Worm (Caenorhabditis elegans) whole organism, L1 larva: ENCODE measurements around the gene M153.3.

Experiments used
- ceh-90 ChIP-seq: sonication (generic microtip); optimal IDR thresholded peaks from 2 replicates; lab custom pipeline; 2016; ENCODE audit warnings: missing genetic modification characterization, missing compliant biosample characterization
- egl-27 ChIP-seq, 2 experiments: fragments of 150-350 bp in 1 of 2; sonication (generic microtip); optimal IDR thresholded peaks; 3 replicates each; lab custom pipeline; 2017 to 2018; ENCODE audit warnings: missing biosample characterization in 2 of 2, missing genetic modification characterization in 2 of 2, missing genetic modification reagents in 2 of 2
- elt-3 ChIP-seq, 6 experiments: fragments of 150-350 bp in 1 of 6; sonication (generic microtip); optimal IDR thresholded peaks; 2 replicates each; lab custom pipeline; 2017 to 2018; ENCODE audit warnings: missing biosample characterization in 6 of 6, missing genetic modification characterization in 6 of 6, inconsistent platforms in 1 of 6
- ets-5 ChIP-seq: fragments of 200-800 bp; sonication (Bioruptor generic); IDR thresholded peaks from 2 replicates; pipeline ENCODE4 v1.3.6; 2022; ENCODE audit warnings: missing genetic modification characterization, missing compliant biosample characterization
- jun-1 ChIP-seq: fragments of 150-350 bp; optimal IDR thresholded peaks from 2 replicates; lab custom pipeline; 2014; ENCODE audit warnings: missing biosample characterization, missing genetic modification reagents, missing genetic modification characterization
- lin-35 ChIP-seq, 2 experiments: fragments of 150-350 bp; optimal IDR thresholded peaks; 2 replicates each; lab custom pipeline; 2014; ENCODE audit warnings: missing biosample characterization in 2 of 2, missing genetic modification characterization in 2 of 2, missing genetic modification reagents in 2 of 2
- mep-1 ChIP-seq: fragments of 150-350 bp; optimal IDR thresholded peaks from 2 replicates; lab custom pipeline; 2014; ENCODE audit warnings: missing biosample characterization, missing genetic modification characterization
- nhr-28 ChIP-seq: fragments of 150-350 bp; optimal IDR thresholded peaks from 2 replicates; lab custom pipeline; 2014; ENCODE audit warnings: missing biosample characterization, missing genetic modification characterization
- nhr-76 ChIP-seq: sonication (generic microtip); optimal IDR thresholded peaks from 2 replicates; lab custom pipeline; 2017; ENCODE audit warnings: missing biosample characterization, missing genetic modification characterization
- skn-1 ChIP-seq: fragments of 150-350 bp; optimal IDR thresholded peaks from 2 replicates; lab custom pipeline; 2014; ENCODE audit warnings: missing biosample characterization, missing genetic modification characterization
- sox-4 ChIP-seq: sonication (generic microtip); optimal IDR thresholded peaks from 2 replicates; lab custom pipeline; 2016; ENCODE audit warnings: missing genetic modification characterization, missing compliant biosample characterization
- tlp-1 ChIP-seq: fragments of 150-350 bp; optimal IDR thresholded peaks from 2 replicates; lab custom pipeline; 2014; ENCODE audit warnings: missing biosample characterization, missing genetic modification characterization
- unc-62 ChIP-seq: fragments of 150-350 bp; optimal IDR thresholded peaks from 2 replicates; lab custom pipeline; 2014; ENCODE audit warnings: missing biosample characterization, missing genetic modification reagents, missing genetic modification characterization
- ztf-11 ChIP-seq, 2 experiments: sonication (generic microtip); optimal IDR thresholded peaks; 2 replicates each; lab custom pipeline; 2016 to 2017; ENCODE audit warnings: missing genetic modification characterization in 2 of 2, missing biosample characterization in 1 of 2, missing compliant biosample characterization in 1 of 2

DNA sequence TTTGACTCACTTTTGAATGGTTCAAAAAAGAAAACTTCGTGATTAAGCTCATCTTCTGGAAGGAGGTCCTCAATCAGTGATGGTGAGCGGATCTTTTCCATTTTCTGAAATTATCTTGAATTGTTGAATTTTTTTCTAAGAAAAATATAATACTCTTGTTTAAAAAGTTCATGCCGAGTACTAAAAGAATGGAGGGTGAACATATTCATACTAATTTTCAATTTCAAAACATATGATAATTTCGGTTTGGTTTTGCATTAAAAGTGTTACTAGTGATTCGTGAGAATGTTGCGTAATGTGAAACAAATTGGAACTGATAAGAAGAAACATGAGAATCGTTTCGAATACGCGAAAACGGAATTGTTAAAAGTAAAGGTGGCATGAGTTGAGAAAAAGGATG lies 1.6 kb upstream of the M153.3 start, which contains the start of gene lyst-1:
- no peak for TF ChIP-seq unc-62 (GFP tag; lab: Kevin White, UChicago)
- no peak for TF ChIP-seq mep-1 (tag; lab: Kevin White, UChicago)
- TF ChIP-seq ceh-90 (tag; lab: Kevin White, UChicago): no peak
- TF ChIP-seq sox-4 (tag; lab: Kevin White, UChicago): no peak
- no peak for TF ChIP-seq egl-27 (tag; optimal IDR thresholded peaks at IDR 0.05; lab: Kevin White, UChicago)
- no peak for TF ChIP-seq lin-35 (GFP tag; optimal IDR thresholded peaks at IDR 0.05; lab: Kevin White, UChicago)
- no peak for TF ChIP-seq nhr-28 (tag; lab: Kevin White, UChicago)
- no peak for TF ChIP-seq tlp-1 (tag; lab: Kevin White, UChicago)
- no peak for TF ChIP-seq skn-1
- no peak for TF ChIP-seq elt-3 (tag; optimal IDR thresholded peaks at IDR 0.05; lab: Kevin White, UChicago)
- TF ChIP-seq nhr-76 (tag; lab: Kevin White, UChicago): no peak
- no peak for TF ChIP-seq jun-1 (tag; lab: Kevin White, UChicago)
- TF ChIP-seq ets-5: no peak
- no peak for TF ChIP-seq ztf-11 (tag; optimal IDR thresholded peaks at IDR 0.05; lab: Kevin White, UChicago)
